Worm (Caenorhabditis elegans) whole organism, L3 larva: ENCODE data around the gene F14H12.6.

Experiments
- R02D3.7 ChIP-seq: fragments of 150-350 bp; optimal IDR thresholded peaks from 2 replicates; lab custom pipeline; 2014; ENCODE audit warnings: missing biosample characterization, missing genetic modification characterization
- ZK546.5 ChIP-seq: sonication (generic microtip); optimal IDR thresholded peaks from 2 replicates; lab custom pipeline; 2017; ENCODE audit warnings: missing biosample characterization, missing genetic modification characterization
- aly-2 ChIP-seq: fragments of 150-350 bp; optimal IDR thresholded peaks from 2 replicates; lab custom pipeline; 2014; ENCODE audit warnings: missing biosample characterization, missing genetic modification characterization
- egl-5 ChIP-seq: fragments of 150-350 bp; optimal IDR thresholded peaks from 2 replicates; lab custom pipeline; 2017; ENCODE audit warnings: missing biosample characterization, missing genetic modification reagents, missing genetic modification characterization, inconsistent platforms
- fkh-10 ChIP-seq: sonication (generic microtip); optimal IDR thresholded peaks from 2 replicates; lab custom pipeline; 2017; ENCODE audit warnings: missing biosample characterization, missing genetic modification reagents, missing genetic modification characterization
- pha-4 ChIP-seq: fragments of 150-350 bp; optimal IDR thresholded peaks from 2 replicates; lab custom pipeline; 2014; ENCODE audit warnings: missing biosample characterization, missing genetic modification reagents, missing genetic modification characterization
- zag-1 ChIP-seq: fragments of 150-350 bp; optimal IDR thresholded peaks from 2 replicates; lab custom pipeline; 2014; ENCODE audit warnings: missing biosample characterization, missing genetic modification characterization
- ztf-11 ChIP-seq: fragments of 150-350 bp; optimal IDR thresholded peaks from 2 replicates; lab custom pipeline; 2014; ENCODE audit warnings: missing biosample characterization, missing genetic modification characterization

DNA sequence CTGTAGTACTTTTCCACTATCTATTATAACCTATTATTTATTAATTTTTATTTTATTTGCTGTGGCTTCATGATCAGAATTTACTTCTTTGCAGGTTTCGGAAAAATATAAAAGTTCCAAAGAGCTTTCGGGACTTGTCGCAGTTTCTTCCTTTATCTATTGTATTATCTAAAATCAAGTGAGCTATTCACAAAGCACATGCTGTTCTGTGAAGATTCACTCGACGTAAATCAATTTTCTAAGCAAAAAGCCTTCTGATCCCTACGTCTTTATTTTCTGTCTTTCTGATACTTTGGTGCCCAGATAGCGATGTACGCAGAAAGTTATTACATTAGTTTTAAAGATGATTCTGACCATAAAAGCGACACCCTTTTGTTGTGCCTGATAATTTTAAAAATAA is 40.3 kb downstream of the F14H12.6 start:
- TF ChIP-seq fkh-10 (GFP tag; lab: Kevin White, UChicago), result peak; percentile 97
- no peak for TF ChIP-seq ztf-11 (tag; lab: Kevin White, UChicago)
- no peak for TF ChIP-seq R02D3.7 (tag; lab: Kevin White, UChicago)
- TF ChIP-seq pha-4 (tag; lab: Kevin White, UChicago), result no peak
- no peak for TF ChIP-seq ZK546.5
- TF ChIP-seq aly-2 (tag; lab: Kevin White, UChicago), result no peak
- no peak for TF ChIP-seq egl-5 (tag; lab: Kevin White, UChicago)
- no peak for TF ChIP-seq zag-1 (tag; lab: Kevin White, UChicago)
